Fruit fly (Drosophila melanogaster): ENCODE measurements around the gene CG5478.

The CG5478 gene

DNA sequence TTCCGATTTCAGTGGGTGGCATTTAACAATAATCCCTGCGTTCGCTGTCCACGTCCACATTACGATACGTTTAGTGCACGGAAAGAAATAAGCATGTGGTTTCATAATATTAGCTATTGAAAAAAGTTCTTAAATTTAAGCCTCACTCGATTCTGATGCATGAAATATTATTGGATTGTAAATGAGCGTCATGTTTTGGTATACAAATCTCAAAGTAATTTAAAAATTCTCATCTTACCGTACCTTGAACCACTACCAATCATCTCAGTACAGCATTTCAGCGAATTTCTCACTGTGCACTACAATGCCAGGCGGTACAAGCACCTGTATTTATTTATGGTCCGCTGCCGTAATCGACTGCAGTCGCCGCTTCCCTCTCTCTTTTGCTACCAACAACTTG lies 40.7 kb upstream of the CG5478 start (continued):
- peak; percentile 4 for TF ChIP-seq MTF-1 (GFP tag; optimal IDR thresholded peaks at IDR 0.05; ENCODE audit: borderline replicate concordance)
- TF ChIP-seq esg (GFP tag; conservative IDR thresholded peaks at IDR 0.05) = no peak
- TF ChIP-seq CG1647 (GFP tag; optimal IDR thresholded peaks at IDR 0.05) = peak; percentile 58
- peak; percentile 88 for TF ChIP-seq CG11504 (tag; optimal IDR thresholded peaks at IDR 0.05)
- TF ChIP-seq CG10431 (GFP tag; optimal IDR thresholded peaks at IDR 0.05) = no peak
- no peak for TF ChIP-seq dan (GFP tag; IDR thresholded peaks at IDR 0.05)
- peak; percentile 78 for TF ChIP-seq Camta (GFP tag; optimal IDR thresholded peaks at IDR 0.05)
- TF ChIP-seq CG7271 (tag; optimal IDR thresholded peaks at IDR 0.05) = no peak
- TF ChIP-seq Bteb2 (GFP tag; optimal IDR thresholded peaks at IDR 0.05) = peak; percentile 75
- peak; percentile 58 for TF ChIP-seq CG18764 (GFP tag; optimal IDR thresholded peaks at IDR 0.05)
- TF ChIP-seq CG7745 (tag; optimal IDR thresholded peaks at IDR 0.05) = no peak
- peak; percentile 83 for TF ChIP-seq CG9609 (GFP tag; optimal IDR thresholded peaks at IDR 0.05)
- peak; percentile 28 for TF ChIP-seq Usf (GFP tag; optimal IDR thresholded peaks at IDR 0.05)
- peak; percentile 86 for TF ChIP-seq CG13624 (GFP tag; optimal IDR thresholded peaks at IDR 0.05)
- TF ChIP-seq CG9797 (GFP tag; optimal IDR thresholded peaks at IDR 0.05) = no peak
- peak; percentile 86 for TF ChIP-seq CG3281 (GFP tag; optimal IDR thresholded peaks at IDR 0.05)
- TF ChIP-seq lab (GFP tag; optimal IDR thresholded peaks at IDR 0.05) = peak; percentile 91
- peak; percentile 32 for TF ChIP-seq wek (GFP tag; optimal IDR thresholded peaks at IDR 0.05)
- TF ChIP-seq dysf (GFP tag; IDR thresholded peaks at IDR 0.05) = no peak
- TF ChIP-seq CG4707 (GFP tag; optimal IDR thresholded peaks at IDR 0.05) = peak; percentile 66
- TF ChIP-seq CG31365 (tag; optimal IDR thresholded peaks at IDR 0.05) = peak; percentile 56
- TF ChIP-seq Gsc (GFP tag; IDR thresholded peaks at IDR 0.05) = no peak
- TF ChIP-seq slbo (GFP tag; IDR thresholded peaks at IDR 0.05) = no peak
- TF ChIP-seq CG9932 (GFP tag; IDR thresholded peaks at IDR 0.05) = no peak
- no peak for TF ChIP-seq CG1024 (GFP tag; IDR thresholded peaks at IDR 0.05)
- TF ChIP-seq usp (GFP tag; optimal IDR thresholded peaks at IDR 0.05) = no peak
- peak; percentile 32 for TF ChIP-seq ewg (GFP tag; optimal IDR thresholded peaks at IDR 0.05)
- TF ChIP-seq CoRest (tag; optimal IDR thresholded peaks at IDR 0.05) = peak; percentile 89
- TF ChIP-seq Lhr (GFP tag; optimal IDR thresholded peaks at IDR 0.05) = peak; percentile 19
- peak; percentile 73 for TF ChIP-seq CG6272 (GFP tag; IDR thresholded peaks at IDR 0.05)
- TF ChIP-seq dm (GFP tag; optimal IDR thresholded peaks at IDR 0.05) = peak; percentile 21
- TF ChIP-seq CG13894 (tag; optimal IDR thresholded peaks at IDR 0.05) = peak; percentile 16
- TF ChIP-seq Lpt (GFP tag; optimal IDR thresholded peaks at IDR 0.05) = no peak
- peak; percentile 84 for TF ChIP-seq CG7556 (GFP tag; optimal IDR thresholded peaks at IDR 0.05)
- TF ChIP-seq CG10267 (tag; optimal IDR thresholded peaks at IDR 0.05) = peak; percentile 70
- no peak for TF ChIP-seq CG11696 (GFP tag; IDR thresholded peaks at IDR 0.05)
- TF ChIP-seq CG9727 (GFP tag; optimal IDR thresholded peaks at IDR 0.05) = peak; percentile 74
- no peak for TF ChIP-seq D (optimal IDR thresholded peaks at IDR 0.05)
- peak; percentile 75 for TF ChIP-seq D (GFP tag; optimal IDR thresholded peaks at IDR 0.05)
- peak; percentile 70 for TF ChIP-seq CG4820 (GFP tag; optimal IDR thresholded peaks at IDR 0.05)
- peak; percentile 42 for TF ChIP-seq Nf-YB (GFP tag; optimal IDR thresholded peaks at IDR 0.05)
- peak; percentile 68 for TF ChIP-seq gcm (GFP tag; optimal IDR thresholded peaks at IDR 0.05)
- TF ChIP-seq Gug (GFP tag; IDR thresholded peaks at IDR 0.05) = peak; percentile 69
- peak; percentile 7 for TF ChIP-seq CG17186 (GFP tag; optimal IDR thresholded peaks at IDR 0.05)
- TF ChIP-seq bcd (GFP tag; optimal IDR thresholded peaks at IDR 0.05) = peak; percentile 82
- TF ChIP-seq Eip74EF (GFP tag; optimal IDR thresholded peaks at IDR 0.05) = peak in 1 of 2 experiments; percentile 67
- TF ChIP-seq CG16779 (GFP tag; IDR thresholded peaks at IDR 0.05) = no peak
- TF ChIP-seq CG4617 (GFP tag; optimal IDR thresholded peaks at IDR 0.05; ENCODE audit: borderline replicate concordance) = peak; percentile 24
- peak; percentile 85 for TF ChIP-seq Chrac-16 (GFP tag; optimal IDR thresholded peaks at IDR 0.05)
- no peak for TF ChIP-seq Oaz (GFP tag; IDR thresholded peaks at IDR 0.05)
- peak; percentile 78 for TF ChIP-seq tx (GFP tag; optimal IDR thresholded peaks at IDR 0.05)

Measured in whole organism, embryonic.